Fruit fly (Drosophila melanogaster): ENCODE data around the gene CG13014.

Gene CG13014

DNA sequence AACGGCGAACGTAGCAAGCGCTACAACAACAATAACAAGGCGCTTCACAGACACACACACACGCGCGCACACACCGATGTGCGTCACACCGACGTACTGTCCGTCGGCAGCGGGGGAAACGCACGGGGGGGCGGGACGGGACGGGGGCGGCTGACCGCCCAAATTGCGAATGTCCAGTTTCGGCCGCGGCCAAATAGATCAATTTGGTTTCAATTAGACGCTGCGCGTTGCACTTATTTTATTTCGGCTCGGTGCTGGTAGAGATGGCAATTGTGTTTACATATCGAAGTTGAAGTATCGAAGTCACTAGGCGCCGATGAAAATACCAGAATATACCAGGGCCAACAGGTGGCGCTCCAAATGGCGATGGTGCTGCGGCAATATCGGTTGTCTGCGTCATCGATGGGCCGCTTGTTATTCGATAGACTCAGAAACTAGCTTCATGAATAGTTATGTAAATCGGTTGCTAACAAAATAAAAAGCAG is 49.5 kb downstream of the CG13014 start, which contains the start of gene Rok (continued):
- TF ChIP-seq CG4617 (GFP tag; optimal IDR thresholded peaks at IDR 0.05; ENCODE audit: borderline replicate concordance) (peak; percentile 38), CG14860 (GFP tag; IDR thresholded peaks at IDR 0.05; ENCODE audit: partially characterized antibody) (peak; percentile 79), stwl (tag; optimal IDR thresholded peaks at IDR 0.05) (peak; percentile 27), Atf6 (GFP tag; IDR thresholded peaks at IDR 0.05) (no peak), CG11695 (GFP tag; IDR thresholded peaks at IDR 0.05) (no peak), slou (GFP tag; optimal IDR thresholded peaks at IDR 0.05) (no peak)

DNA sequence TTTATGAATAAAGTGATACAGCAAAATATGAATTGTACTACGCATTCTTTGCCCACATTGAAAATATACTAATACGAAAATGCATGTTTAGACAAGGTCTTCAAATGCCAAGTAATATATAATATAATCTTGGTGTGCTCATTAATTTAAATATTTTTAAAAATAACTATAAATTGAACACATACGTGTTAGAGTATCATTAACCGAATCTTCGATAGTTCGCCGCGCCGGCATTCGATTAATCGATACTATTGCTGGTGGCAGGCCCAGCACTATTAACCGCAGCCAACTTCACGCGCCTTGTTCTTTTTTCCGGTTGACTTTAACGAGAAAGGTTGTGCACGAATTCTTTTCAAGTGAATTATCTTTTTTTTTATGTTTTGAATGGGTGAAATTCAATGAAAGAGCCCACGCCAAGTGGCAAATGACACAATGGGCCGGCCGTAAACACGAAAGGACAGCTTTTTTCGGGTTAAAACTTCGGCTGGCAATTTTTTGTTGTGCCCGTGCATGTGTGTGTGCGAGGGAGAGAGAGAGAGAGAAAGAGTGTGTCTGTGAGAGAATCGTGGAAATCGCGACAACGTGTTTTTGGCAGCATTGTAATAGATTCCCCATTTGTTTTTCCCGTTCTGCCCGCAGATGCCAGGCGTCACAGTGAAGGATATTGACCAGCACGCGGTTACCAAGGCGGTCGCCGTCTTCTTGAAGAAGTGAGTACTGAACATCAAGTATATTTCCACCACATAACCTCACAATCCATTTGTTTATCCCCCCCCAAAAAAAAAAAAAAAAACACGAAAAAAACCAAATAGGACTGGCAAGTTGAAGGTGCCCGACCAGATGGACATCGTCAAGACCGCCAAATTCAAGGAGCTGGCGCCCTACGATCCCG is 50.2 kb downstream of the CG13014 start, which contains the start of gene RpS19a:
Gene RpS19a, plus strand, starts transcription at position 301 of the 892 bp plus-strand sequence.
- TF ChIP-seq CG8765 (GFP tag; IDR thresholded peaks at IDR 0.05) (0 out of 2 replicates have a peak, but pooled peaks have one; percentile 11), da (GFP tag; optimal IDR thresholded peaks at IDR 0.05) (no peak), Lhr (GFP tag; optimal IDR thresholded peaks at IDR 0.05) (peak; percentile 55), Sry-β (GFP tag; optimal IDR thresholded peaks at IDR 0.05) (peak; percentile 44), NC2α (GFP tag; optimal IDR thresholded peaks at IDR 0.05) (peak; percentile 9), pros (GFP tag; optimal IDR thresholded peaks at IDR 0.05) (peak; percentile 40), tna (GFP tag; IDR thresholded peaks at IDR 0.05; ENCODE audit: partially characterized antibody) (no peak), CG8089 (GFP tag; optimal IDR thresholded peaks at IDR 0.05) (peak; percentile 55), MBD-R2 (GFP tag; IDR thresholded peaks at IDR 0.05) (no peak; the same call in 1 of the 2 replicates), HHEX (GFP tag; optimal IDR thresholded peaks at IDR 0.05) (peak; percentile 91), Dp (GFP tag; optimal IDR thresholded peaks at IDR 0.05) (peak; percentile 40), Atf-2 (GFP tag; optimal IDR thresholded peaks at IDR 0.05) (peak; percentile 36), Six4 (GFP tag; optimal IDR thresholded peaks at IDR 0.05) (no peak), ci (GFP tag; IDR thresholded peaks at IDR 0.05) (peak; percentile 95), Doc2 (GFP tag; IDR thresholded peaks at IDR 0.05) (no peak), gfzf (GFP tag; optimal IDR thresholded peaks at IDR 0.05) (no peak), CG1529 (GFP tag; optimal IDR thresholded peaks at IDR 0.05) (peak; percentile 81), CG1024 (GFP tag; IDR thresholded peaks at IDR 0.05) (peak; percentile 68), ranshi (GFP tag; IDR thresholded peaks at IDR 0.05) (peak; percentile 72), usp (GFP tag; optimal IDR thresholded peaks at IDR 0.05) (no peak), cg (GFP tag; optimal IDR thresholded peaks at IDR 0.05) (peak; percentile 72), CG4854 (GFP tag; optimal IDR thresholded peaks at IDR 0.05) (peak; percentile 65), CG7963 (GFP tag; IDR thresholded peaks at IDR 0.05; ENCODE audit: partially characterized antibody) (peak; percentile 29; the same call in 1 of the 3 replicates), Fer1 (GFP tag; optimal IDR thresholded peaks at IDR 0.05) (peak; percentile 89), mirr (GFP tag; optimal IDR thresholded peaks at IDR 0.05) (peak; percentile 91), fd3F (GFP tag; optimal IDR thresholded peaks at IDR 0.05) (peak; percentile 47), slbo (GFP tag; IDR thresholded peaks at IDR 0.05) (peak; percentile 75), dysf (GFP tag; IDR thresholded peaks at IDR 0.05) (peak; percentile 67), tx (GFP tag; optimal IDR thresholded peaks at IDR 0.05) (no peak), CG4404 (GFP tag; IDR thresholded peaks at IDR 0.05) (no peak), prd (optimal IDR thresholded peaks at IDR 0.05) (no peak), prd (GFP tag; IDR thresholded peaks at IDR 0.05) (peak; percentile 47; the same call in 2 of the 3 replicates), ATbp (GFP tag; optimal IDR thresholded peaks at IDR 0.05) (peak; percentile 83), H15 (GFP tag; IDR thresholded peaks at IDR 0.05) (peak; percentile 67; the same call in 2 of the 3 replicates), Mrtf (GFP tag; IDR thresholded peaks at IDR 0.05) (peak; percentile 66; the same call in 2 of the 3 replicates), CG4617 (GFP tag; optimal IDR thresholded peaks at IDR 0.05; ENCODE audit: borderline replicate concordance) (peak; percentile 32), chif (GFP tag; optimal IDR thresholded peaks at IDR 0.05) (peak in 1 of 2 experiments; percentile 55), ssp (GFP tag; IDR thresholded peaks at IDR 0.05) (no peak; the same call in 1 of the 2 replicates), CG17829 (tag; optimal IDR thresholded peaks at IDR 0.05) (peak; percentile 45), Spps (tag; optimal IDR thresholded peaks at IDR 0.05) (peak; percentile 8), oc (tag; optimal IDR thresholded peaks at IDR 0.05) (no peak)

Data from whole organism, embryonic.